Fruit fly (Drosophila melanogaster) whole organism, embryonic: ENCODE results near the gene lbl.

Source experiments
- CG10959 ChIP-seq: fragments of 200-800 bp; sonication (Bioruptor generic); IDR thresholded peaks from 2 replicates; pipeline ENCODE4 v1.3.6; 2022; ENCODE audit warnings: missing biosample characterization, missing genetic modification characterization
- CG12071 ChIP-seq: fragments of 200-800 bp; sonication (Bioruptor generic); optimal IDR thresholded peaks from 3 replicates; lab custom pipeline; 2018; ENCODE audit warnings: missing biosample characterization, mild to moderate bottlenecking, missing genetic modification characterization
- CG13287 ChIP-seq: fragments of 200-800 bp; sonication (Bioruptor generic); IDR thresholded peaks from 2 replicates; pipeline ENCODE4 v1.3.6; 2022; ENCODE audit warnings: missing biosample characterization, missing genetic modification characterization; ENCODE audit not compliant: partially characterized antibody
- CG15011 ChIP-seq: fragments of 200-800 bp; sonication (Bioruptor generic); optimal IDR thresholded peaks from 3 replicates; lab custom pipeline; 2018; ENCODE audit warnings: missing biosample characterization, mild to moderate bottlenecking, missing genetic modification characterization
- CG16815 ChIP-seq: fragments of 200-800 bp; sonication (Bioruptor generic); optimal IDR thresholded peaks from 3 replicates; lab custom pipeline; 2017; ENCODE audit warnings: missing biosample characterization, mild to moderate bottlenecking, missing genetic modification characterization
- CG2202 ChIP-seq: fragments of 200-800 bp; sonication (Bioruptor generic); optimal IDR thresholded peaks from 2 replicates; lab custom pipeline; 2018; ENCODE audit warnings: missing biosample characterization, mild to moderate bottlenecking, missing genetic modification characterization
- CG2712 ChIP-seq: fragments of 200-800 bp; optimal IDR thresholded peaks from 3 replicates; lab custom pipeline; 2019; ENCODE audit warnings: missing biosample characterization, mild to moderate bottlenecking, missing genetic modification characterization, moderate library complexity
- CG32532 ChIP-seq: fragments of 200-800 bp; sonication (Bioruptor generic); IDR thresholded peaks from 2 replicates; pipeline ENCODE4 v1.3.6; 2022; ENCODE audit warnings: missing biosample characterization, missing genetic modification characterization
- CG34224 ChIP-seq: fragments of 200-800 bp; sonication (Bioruptor generic); IDR thresholded peaks from 3 replicates; pipeline ENCODE4 v1.3.6; 2022; ENCODE audit warnings: missing biosample characterization, missing genetic modification characterization; ENCODE audit not compliant: partially characterized antibody
- CG4282 ChIP-seq: fragments of 200-800 bp; sonication (Bioruptor generic); optimal IDR thresholded peaks from 2 replicates; lab custom pipeline; 2016; ENCODE audit warnings: missing biosample characterization, missing genetic modification characterization
- CG5180 ChIP-seq: fragments of 200-800 bp; sonication (Bioruptor generic); optimal IDR thresholded peaks from 3 replicates; lab custom pipeline; 2017; ENCODE audit warnings: missing biosample characterization, missing genetic modification characterization, mild to moderate bottlenecking, moderate library complexity, missing genetic modification reagents
- CG7987 ChIP-seq: fragments of 200-800 bp; sonication (Bioruptor generic); optimal IDR thresholded peaks from 2 replicates; lab custom pipeline; 2018; ENCODE audit warnings: missing biosample characterization, mild to moderate bottlenecking, missing genetic modification characterization, moderate library complexity
- CG9797 ChIP-seq: fragments of 200-800 bp; sonication (Bioruptor generic); optimal IDR thresholded peaks from 3 replicates; lab custom pipeline; 2018; ENCODE audit warnings: missing biosample characterization, mild to moderate bottlenecking, missing genetic modification characterization
- CG9932 ChIP-seq: fragments of 200-800 bp; sonication (Bioruptor generic); IDR thresholded peaks from 2 replicates; pipeline ENCODE4 v1.3.6; 2022; ENCODE audit warnings: missing biosample characterization, missing genetic modification characterization
- CoRest ChIP-seq: fragments of 200-800 bp; sonication (Bioruptor generic); optimal IDR thresholded peaks from 3 replicates; lab custom pipeline; 2018; ENCODE audit warnings: missing biosample characterization, mild to moderate bottlenecking, missing genetic modification characterization, moderate library complexity
- CrebB ChIP-seq: fragments of 200-800 bp; sonication (Bioruptor generic); optimal IDR thresholded peaks from 3 replicates; lab custom pipeline; 2018; ENCODE audit warnings: missing biosample characterization, mild to moderate bottlenecking, missing genetic modification characterization
- D ChIP-seq, 2 experiments: fragments of 200-800 bp in 1 of 2; fragments of >200 bp in 1 of 2; sonication (Bioruptor generic) in 1 of 2; optimal IDR thresholded peaks; 2 replicates in 1 of 2; 3 replicates in 1 of 2; lab custom pipeline; 2017; ENCODE audit warnings: mild to moderate bottlenecking in 1 of 2, missing biosample characterization in 1 of 2, missing genetic modification characterization in 1 of 2, missing genetic modification reagents in 1 of 2
- Drgx ChIP-seq: fragments of 200-800 bp; sonication (Bioruptor generic); IDR thresholded peaks from 2 replicates; pipeline ENCODE4 v1.3.6; 2022; ENCODE audit warnings: missing biosample characterization, missing genetic modification characterization
- Fer3 ChIP-seq: fragments of 200-800 bp; sonication (Bioruptor generic); optimal IDR thresholded peaks from 2 replicates; lab custom pipeline; 2018; ENCODE audit warnings: missing biosample characterization, mild to moderate bottlenecking, missing genetic modification characterization, moderate library complexity
- GATAe ChIP-seq: fragments of 200-800 bp; sonication (Bioruptor generic); conservative IDR thresholded peaks from 2 replicates; pipeline ENCODE4 v1.3.6; 2022; ENCODE audit warnings: missing biosample characterization, missing genetic modification characterization
- Hmx ChIP-seq: fragments of 200-800 bp; sonication (Bioruptor generic); optimal IDR thresholded peaks from 2 replicates; lab custom pipeline; 2016; ENCODE audit warnings: missing biosample characterization, missing genetic modification characterization
- Hsf ChIP-seq: fragments of 200-800 bp; sonication (Bioruptor generic); optimal IDR thresholded peaks from 3 replicates; lab custom pipeline; 2016; ENCODE audit warnings: missing biosample characterization, missing genetic modification characterization
- Jarid2 ChIP-seq: fragments of 200-800 bp; sonication (Bioruptor generic); optimal IDR thresholded peaks from 3 replicates; lab custom pipeline; 2017; ENCODE audit warnings: mild to moderate bottlenecking, missing biosample characterization, missing genetic modification reagents, missing genetic modification characterization
- Myb ChIP-seq: fragments of 200-800 bp; sonication (Bioruptor generic); optimal IDR thresholded peaks from 2 replicates; lab custom pipeline; 2016; ENCODE audit warnings: missing biosample characterization, missing genetic modification characterization
- Nf-YA ChIP-seq: fragments of 200-800 bp; sonication (Bioruptor generic); IDR thresholded peaks from 2 replicates; pipeline ENCODE4 v1.3.6; 2022; ENCODE audit warnings: missing biosample characterization, missing genetic modification characterization
- Ravus ChIP-seq: fragments of 200-800 bp; sonication (Bioruptor generic); IDR thresholded peaks from 2 replicates; pipeline ENCODE4 v1.3.6; 2022; ENCODE audit warnings: missing biosample characterization, missing genetic modification characterization
- Scr ChIP-seq: fragments of 200-800 bp; sonication (Bioruptor generic); IDR thresholded peaks from 2 replicates; pipeline ENCODE4 v1.3.6; 2022; ENCODE audit warnings: missing biosample characterization, missing genetic modification characterization; ENCODE audit not compliant: partially characterized antibody
- bsh ChIP-seq, 2 experiments: fragments of 200-800 bp; sonication (Bioruptor generic); optimal IDR thresholded peaks; 2 replicates each; lab custom pipeline; 2017 to 2018; ENCODE audit warnings: mild to moderate bottlenecking in 2 of 2, missing biosample characterization in 2 of 2, missing genetic modification characterization in 2 of 2, moderate library complexity in 1 of 2
- chinmo ChIP-seq: fragments of 200-800 bp; sonication (Bioruptor generic); IDR thresholded peaks from 4 replicates; pipeline ENCODE4 v1.3.6; 2022; ENCODE audit warnings: missing biosample characterization, missing genetic modification characterization; ENCODE audit not compliant: partially characterized antibody
- crol ChIP-seq: fragments of 200-800 bp; sonication (Bioruptor generic); IDR thresholded peaks from 2 replicates; pipeline ENCODE4 v1.3.6; 2022; ENCODE audit warnings: missing biosample characterization, missing genetic modification characterization
- esg ChIP-seq: fragments of 200-800 bp; sonication (Bioruptor generic); conservative IDR thresholded peaks from 2 replicates; pipeline ENCODE4 v1.3.6; 2022; ENCODE audit warnings: missing biosample characterization, missing genetic modification characterization
- gro ChIP-seq: fragments of 200-800 bp; sonication (Bioruptor generic); optimal IDR thresholded peaks from 2 replicates; lab custom pipeline; 2016; ENCODE audit warnings: missing biosample characterization, missing genetic modification characterization
- gsb-n ChIP-seq: fragments of 200-800 bp; sonication (Bioruptor generic); optimal IDR thresholded peaks from 3 replicates; lab custom pipeline; 2018; ENCODE audit warnings: missing biosample characterization, mild to moderate bottlenecking, missing genetic modification characterization
- gt ChIP-seq: fragments of 200-800 bp; sonication (Bioruptor generic); IDR thresholded peaks from 2 replicates; pipeline ENCODE4 v1.3.6; 2022; ENCODE audit warnings: missing biosample characterization, missing genetic modification characterization
- hbn ChIP-seq: fragments of 200-800 bp; sonication (Bioruptor generic); IDR thresholded peaks from 2 replicates; pipeline ENCODE4 v1.3.6; 2022; ENCODE audit warnings: missing biosample characterization, missing genetic modification characterization; ENCODE audit not compliant: partially characterized antibody
- insv ChIP-seq, 2 experiments: fragments of 200-800 bp; sonication (Bioruptor generic); optimal IDR thresholded peaks; 3 replicates each; lab custom pipeline; 2016 to 2018; ENCODE audit warnings: missing biosample characterization in 2 of 2, missing genetic modification characterization in 2 of 2
- lbe ChIP-seq: fragments of 200-800 bp; sonication (Bioruptor generic); optimal IDR thresholded peaks from 2 replicates; lab custom pipeline; 2016; ENCODE audit warnings: missing biosample characterization, mild to moderate bottlenecking, missing genetic modification characterization
- oc ChIP-seq: fragments of 200-800 bp; sonication (Bioruptor generic); optimal IDR thresholded peaks from 2 replicates; lab custom pipeline; 2018; ENCODE audit warnings: missing biosample characterization, mild to moderate bottlenecking, missing genetic modification characterization, moderate library complexity
- pzg ChIP-seq: fragments of 200-800 bp; sonication (Bioruptor generic); optimal IDR thresholded peaks from 3 replicates; lab custom pipeline; 2018; ENCODE audit warnings: missing biosample characterization, mild to moderate bottlenecking, missing genetic modification characterization, moderate library complexity
- seq ChIP-seq: fragments of 200-800 bp; sonication (Bioruptor generic); IDR thresholded peaks from 2 replicates; pipeline ENCODE4 v1.3.6; 2022; ENCODE audit warnings: missing biosample characterization, missing genetic modification characterization
- ssp ChIP-seq: fragments of 200-800 bp; sonication (Bioruptor generic); IDR thresholded peaks from 2 replicates; pipeline ENCODE4 v1.3.6; 2022; ENCODE audit warnings: missing biosample characterization, missing genetic modification characterization
- tgo ChIP-seq: fragments of 200-800 bp; sonication (Bioruptor generic); IDR thresholded peaks from 3 replicates; pipeline ENCODE4 v1.3.6; 2022; ENCODE audit warnings: missing biosample characterization, missing genetic modification characterization
- unc-4 ChIP-seq: fragments of 200-800 bp; sonication (Bioruptor generic); IDR thresholded peaks from 2 replicates; pipeline ENCODE4 v1.3.6; 2022; ENCODE audit warnings: missing biosample characterization, missing genetic modification characterization; ENCODE audit not compliant: partially characterized antibody
- yki ChIP-seq: fragments of >200 bp; optimal IDR thresholded peaks from 3 replicates; lab custom pipeline; 2018
- zen2 ChIP-seq: fragments of 200-800 bp; sonication (Bioruptor generic); IDR thresholded peaks from 3 replicates; pipeline ENCODE4 v1.3.6; 2022; ENCODE audit warnings: missing biosample characterization, missing genetic modification characterization; ENCODE audit not compliant: partially characterized antibody
- zfh2 ChIP-seq: fragments of 200-800 bp; sonication (Bioruptor generic); optimal IDR thresholded peaks from 2 replicates; lab custom pipeline; 2016; ENCODE audit warnings: missing biosample characterization, missing genetic modification characterization

lbl gene

DNA sequence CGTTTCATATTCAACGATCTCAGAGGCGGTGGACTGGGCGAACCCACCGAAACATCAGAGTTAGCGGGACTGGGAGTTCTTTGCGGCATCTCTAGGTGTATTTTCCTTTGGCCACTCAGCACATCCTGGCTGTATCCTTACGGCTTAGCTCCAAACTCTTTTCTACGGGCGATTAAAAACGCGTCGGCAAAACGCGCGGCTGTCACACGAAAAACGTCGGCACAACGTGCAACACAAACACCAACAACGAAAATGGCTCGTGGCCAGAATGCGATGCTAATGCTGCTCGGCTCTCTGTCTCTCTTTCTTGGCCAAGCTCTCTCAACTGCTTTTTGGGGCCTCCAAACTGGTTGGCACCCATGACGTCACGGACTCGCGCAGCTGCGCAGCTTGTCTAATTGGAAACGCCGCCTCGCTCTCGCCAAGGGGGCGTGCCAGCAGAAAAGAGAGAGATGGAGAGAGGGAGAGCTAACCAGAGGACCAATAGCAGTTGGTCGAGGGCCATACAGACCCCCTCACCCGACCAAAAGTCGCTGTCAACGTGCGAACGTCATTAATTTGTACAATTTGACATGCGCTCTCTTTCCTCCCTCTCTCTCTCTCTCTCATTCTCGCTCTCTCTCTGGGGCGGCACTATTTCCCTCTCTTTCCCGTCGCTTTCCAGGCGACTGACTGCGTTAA is at the start of gene lbl (continued):
- TF ChIP-seq zen2 (GFP tag; lab: Robert Waterston, UW) (peak; percentile 66), CG2712 (tag; lab: Kevin White, UChicago) (no peak), hbn (GFP tag; lab: Robert Waterston, UW) (peak; percentile 44; the same call in 1 of the 2 replicates), ssp (GFP tag; lab: Robert Waterston, UW) (no peak), CG12071 (no peak), Scr (GFP tag; lab: Robert Waterston, UW) (peak; percentile 36), CG10959 (GFP tag; lab: Robert Waterston, UW) (no peak), CG32532 (GFP tag; lab: Robert Waterston, UW) (peak; percentile 30; the same call in 1 of the 2 replicates), Nf-YA (GFP tag; lab: Robert Waterston, UW) (peak; percentile 96), Drgx (0 out of 2 replicates have a peak, but pooled peaks have one; percentile 9), lbe (peak; percentile 40), bsh (GFP tag; optimal IDR thresholded peaks at IDR 0.05; lab: Kevin White, UChicago) (no peak), CrebB (tag; lab: Kevin White, UChicago) (no peak), gro (no peak), oc (peak; percentile 14), CG9797 (no peak), Ravus (GFP tag; lab: Robert Waterston, UW) (no peak), D (optimal IDR thresholded peaks at IDR 0.05; lab: Kevin White, UChicago) (peak; percentile 22), D (GFP tag; optimal IDR thresholded peaks at IDR 0.05; lab: Kevin White, UChicago) (no peak), Jarid2 (GFP tag; lab: Kevin White, UChicago) (peak; percentile 11), Hsf (GFP tag; lab: Kevin White, UChicago) (no peak), gt (no peak), Myb (no peak), unc-4 (GFP tag; lab: Robert Waterston, UW) (0 out of 2 replicates have a peak, but pooled peaks have one; percentile 34), gsb-n (tag; lab: Kevin White, UChicago) (peak; percentile 96), chinmo (GFP tag; lab: Robert Waterston, UW) (peak; percentile 78; the same call in 1 of the 4 replicates), CG15011 (GFP tag; lab: Kevin White, UChicago) (no peak), CG5180 (GFP tag; lab: Kevin White, UChicago) (peak; percentile 86), insv (GFP tag; optimal IDR thresholded peaks at IDR 0.05; lab: Kevin White, UChicago) (peak in 1 of 2 experiments; percentile 81), zfh2 (GFP tag; lab: Kevin White, UChicago) (no peak), CG9932 (GFP tag; lab: Robert Waterston, UW) (no peak), tgo (GFP tag; lab: Robert Waterston, UW) (no peak), Fer3 (tag; lab: Kevin White, UChicago) (no peak), Hmx (GFP tag; lab: Kevin White, UChicago) (no peak), GATAe (GFP tag; lab: Robert Waterston, UW) (no peak), esg (GFP tag; lab: Robert Waterston, UW) (no peak), yki (lab: Kevin White, UChicago) (peak; percentile 86), CG16815 (no peak), CG7987 (GFP tag; lab: Kevin White, UChicago) (no peak), CG13287 (GFP tag; lab: Robert Waterston, UW) (peak; percentile 65), CG4282 (GFP tag; lab: Kevin White, UChicago) (no peak), CoRest (tag; lab: Kevin White, UChicago) (peak; percentile 54), seq (GFP tag; lab: Robert Waterston, UW) (peak; percentile 71), CG34224 (peak; percentile 51), crol (GFP tag; lab: Robert Waterston, UW) (peak; percentile 92), pzg (GFP tag; lab: Kevin White, UChicago) (no peak), CG2202 (no peak)
